Fruit fly (Drosophila melanogaster) whole organism, pupa: ENCODE measurements around the gene CG42823.

Source experiments
- CG10348 ChIP-seq: fragments of 200-800 bp; sonication (Bioruptor generic); IDR thresholded peaks from 2 replicates; pipeline ENCODE4 v1.3.6; 2022; ENCODE audit warnings: missing biosample characterization, missing genetic modification characterization
- CG15710 ChIP-seq: fragments of 200-800 bp; sonication (Bioruptor generic); optimal IDR thresholded peaks from 2 replicates; lab custom pipeline; 2018; ENCODE audit warnings: missing biosample characterization, mild to moderate bottlenecking, missing genetic modification characterization, moderate library complexity
- CG17806 ChIP-seq: fragments of 200-800 bp; sonication (Bioruptor generic); optimal IDR thresholded peaks from 2 replicates; lab custom pipeline; 2018; ENCODE audit warnings: missing biosample characterization, mild to moderate bottlenecking, missing genetic modification characterization, moderate library complexity
- CG34367 ChIP-seq: fragments of 200-800 bp; sonication (Bioruptor generic); optimal IDR thresholded peaks from 2 replicates; lab custom pipeline; 2018; ENCODE audit warnings: missing biosample characterization, mild to moderate bottlenecking, missing genetic modification characterization
- CG9948 ChIP-seq: fragments of 200-800 bp; sonication (Bioruptor generic); optimal IDR thresholded peaks from 2 replicates; lab custom pipeline; 2018; ENCODE audit warnings: missing biosample characterization, mild to moderate bottlenecking, missing genetic modification characterization, moderate library complexity

DNA sequence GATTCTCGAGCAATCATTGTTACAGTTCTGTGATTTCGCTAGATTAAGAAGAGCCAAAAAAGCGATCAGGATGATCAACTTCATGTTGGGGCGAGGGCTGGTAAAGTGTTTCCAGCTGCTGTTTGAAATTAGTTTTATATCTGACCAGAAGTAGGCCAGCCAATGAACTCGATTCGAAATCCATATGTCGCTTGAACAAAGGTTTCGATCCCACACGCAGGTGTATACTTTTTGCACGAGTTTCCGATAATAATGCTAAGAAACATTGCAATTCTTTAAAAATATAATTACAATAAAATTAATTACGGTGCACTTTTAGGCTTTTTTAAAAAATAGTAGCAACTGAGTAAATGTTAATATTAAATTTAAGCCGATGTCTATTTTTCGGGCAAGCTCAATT lies 1.3 kb downstream of the CG42823 start, which contains the start of gene CG34280:
- TF ChIP-seq CG10348 (GFP tag; lab: Robert Waterston, UW), result no peak
- no peak for TF ChIP-seq CG9948 (tag; lab: Kevin White, UChicago)
- TF ChIP-seq CG34367 (tag; lab: Kevin White, UChicago), result no peak
- no peak for TF ChIP-seq CG17806 (tag; lab: Kevin White, UChicago)
- no peak for TF ChIP-seq CG15710
